Worm (Caenorhabditis elegans) whole organism, L3 larva: Measurements from ENCODE around the gene ttr-5.

Source experiments
- R02D3.7 ChIP-seq: fragments of 150-350 bp; optimal IDR thresholded peaks from 2 replicates; lab custom pipeline; 2014; ENCODE audit warnings: missing biosample characterization, missing genetic modification characterization
- ZK546.5 ChIP-seq: sonication (generic microtip); optimal IDR thresholded peaks from 2 replicates; lab custom pipeline; 2017; ENCODE audit warnings: missing biosample characterization, missing genetic modification characterization
- ama-1 ChIP-seq: fragments of 150-350 bp; optimal IDR thresholded peaks from 2 replicates; lab custom pipeline; 2018
- ceh-16 ChIP-seq: sonication (generic microtip); optimal IDR thresholded peaks from 2 replicates; lab custom pipeline; 2017; ENCODE audit warnings: missing biosample characterization, missing genetic modification characterization
- ceh-9 ChIP-seq: sonication (generic microtip); optimal IDR thresholded peaks from 2 replicates; lab custom pipeline; 2018; ENCODE audit warnings: missing biosample characterization, missing genetic modification characterization
- daf-12 ChIP-seq: fragments of 150-350 bp; optimal IDR thresholded peaks from 2 replicates; lab custom pipeline; 2014; ENCODE audit warnings: missing biosample characterization, missing genetic modification reagents, missing genetic modification characterization
- egl-27 ChIP-seq: sonication (generic microtip); optimal IDR thresholded peaks from 4 replicates; lab custom pipeline; 2017; ENCODE audit warnings: missing biosample characterization, missing genetic modification reagents, missing genetic modification characterization
- elt-1 ChIP-seq: fragments of 150-350 bp; optimal IDR thresholded peaks from 2 replicates; lab custom pipeline; 2014; ENCODE audit warnings: missing biosample characterization, missing genetic modification characterization
- elt-3 ChIP-seq, 3 experiments: fragments of 150-350 bp in 1 of 3; sonication (generic microtip) in 2 of 3; optimal IDR thresholded peaks; 2 replicates in 2 of 3; 4 replicates in 1 of 3; lab custom pipeline; 2014 to 2017; ENCODE audit warnings: missing biosample characterization in 3 of 3, missing genetic modification characterization in 3 of 3
- eor-1 ChIP-seq, 2 experiments: fragments of 150-350 bp; optimal IDR thresholded peaks; 2 replicates each; lab custom pipeline; 2014 to 2018; ENCODE audit warnings: missing biosample characterization in 2 of 2, missing genetic modification characterization in 2 of 2
- fkh-10 ChIP-seq: sonication (generic microtip); optimal IDR thresholded peaks from 2 replicates; lab custom pipeline; 2017; ENCODE audit warnings: missing biosample characterization, missing genetic modification reagents, missing genetic modification characterization
- fkh-2 ChIP-seq: fragments of 150-350 bp; optimal IDR thresholded peaks from 2 replicates; lab custom pipeline; 2014; ENCODE audit warnings: missing biosample characterization, missing genetic modification reagents, missing genetic modification characterization
- hmg-11 ChIP-seq: sonication (generic microtip); optimal IDR thresholded peaks from 2 replicates; lab custom pipeline; 2016; ENCODE audit warnings: missing genetic modification characterization, missing compliant biosample characterization
- jun-1 ChIP-seq: fragments of 150-350 bp; optimal IDR thresholded peaks from 2 replicates; lab custom pipeline; 2014; ENCODE audit warnings: missing biosample characterization, missing genetic modification reagents, missing genetic modification characterization
- lin-15B ChIP-seq: fragments of 150-350 bp; optimal IDR thresholded peaks from 2 replicates; lab custom pipeline; 2014; ENCODE audit warnings: missing biosample characterization, missing genetic modification characterization
- lin-39 ChIP-seq: fragments of 150-350 bp; optimal IDR thresholded peaks from 2 replicates; lab custom pipeline; 2018; ENCODE audit warnings: missing biosample characterization, missing genetic modification reagents, missing genetic modification characterization
- mdl-1 ChIP-seq: fragments of 150-350 bp; optimal IDR thresholded peaks from 2 replicates; lab custom pipeline; 2014; ENCODE audit warnings: missing biosample characterization, missing genetic modification characterization
- mml-1 ChIP-seq: fragments of 150-350 bp; sonication (generic microtip); optimal IDR thresholded peaks from 3 replicates; lab custom pipeline; 2014; ENCODE audit warnings: missing biosample characterization, missing genetic modification characterization
- nfya-1 ChIP-seq: sonication (generic microtip); optimal IDR thresholded peaks from 2 replicates; lab custom pipeline; 2017; ENCODE audit warnings: missing genetic modification characterization, mild to moderate bottlenecking, missing compliant biosample characterization, antibody characterized with exemption, moderate library complexity; ENCODE audit not compliant: insufficient read depth
- nhr-23 ChIP-seq: fragments of 150-350 bp; optimal IDR thresholded peaks from 2 replicates; lab custom pipeline; 2014; ENCODE audit warnings: missing biosample characterization, missing genetic modification reagents, missing genetic modification characterization
- nhr-237 ChIP-seq: fragments of 150-350 bp; optimal IDR thresholded peaks from 2 replicates; lab custom pipeline; 2014; ENCODE audit warnings: missing biosample characterization, missing genetic modification characterization
- nhr-28 ChIP-seq: fragments of 150-350 bp; optimal IDR thresholded peaks from 2 replicates; lab custom pipeline; 2014; ENCODE audit warnings: missing biosample characterization, missing genetic modification characterization
- nhr-43 ChIP-seq: sonication (generic microtip); optimal IDR thresholded peaks from 2 replicates; lab custom pipeline; 2016; ENCODE audit warnings: mild to moderate bottlenecking, missing genetic modification characterization, missing compliant biosample characterization; ENCODE audit not compliant: poor library complexity, severe bottlenecking
- nhr-67 ChIP-seq: fragments of 150-350 bp; optimal IDR thresholded peaks from 2 replicates; lab custom pipeline; 2014; ENCODE audit warnings: missing biosample characterization, missing genetic modification characterization
- nhr-76 ChIP-seq: fragments of 150-350 bp; sonication (generic microtip); optimal IDR thresholded peaks from 5 replicates; lab custom pipeline; 2014; ENCODE audit warnings: missing biosample characterization, missing genetic modification characterization
- pha-4 ChIP-seq: fragments of 150-350 bp; optimal IDR thresholded peaks from 2 replicates; lab custom pipeline; 2014; ENCODE audit warnings: missing biosample characterization, missing genetic modification reagents, missing genetic modification characterization
- pqm-1 ChIP-seq: fragments of 150-350 bp; optimal IDR thresholded peaks from 2 replicates; lab custom pipeline; 2017; ENCODE audit warnings: missing biosample characterization, missing genetic modification characterization, inconsistent platforms
- sea-2 ChIP-seq: fragments of 150-350 bp; sonication (generic microtip); optimal IDR thresholded peaks from 4 replicates; lab custom pipeline; 2014; ENCODE audit warnings: missing biosample characterization, missing genetic modification reagents, missing genetic modification characterization
- skn-1 ChIP-seq: fragments of 150-350 bp; optimal IDR thresholded peaks from 2 replicates; lab custom pipeline; 2014; ENCODE audit warnings: missing biosample characterization, missing genetic modification characterization
- snpc-4 ChIP-seq: fragments of 150-350 bp; optimal IDR thresholded peaks from 2 replicates; lab custom pipeline; 2014; ENCODE audit warnings: missing biosample characterization, missing genetic modification characterization
- tbx-2 ChIP-seq: sonication (generic microtip); optimal IDR thresholded peaks from 2 replicates; lab custom pipeline; 2016; ENCODE audit warnings: mild to moderate bottlenecking, missing genetic modification characterization, missing compliant biosample characterization
- unc-62 ChIP-seq: fragments of 150-350 bp; sonication (generic microtip); optimal IDR thresholded peaks from 4 replicates; lab custom pipeline; 2014; ENCODE audit warnings: missing biosample characterization, missing genetic modification reagents, missing genetic modification characterization

ttr-5 gene

DNA sequence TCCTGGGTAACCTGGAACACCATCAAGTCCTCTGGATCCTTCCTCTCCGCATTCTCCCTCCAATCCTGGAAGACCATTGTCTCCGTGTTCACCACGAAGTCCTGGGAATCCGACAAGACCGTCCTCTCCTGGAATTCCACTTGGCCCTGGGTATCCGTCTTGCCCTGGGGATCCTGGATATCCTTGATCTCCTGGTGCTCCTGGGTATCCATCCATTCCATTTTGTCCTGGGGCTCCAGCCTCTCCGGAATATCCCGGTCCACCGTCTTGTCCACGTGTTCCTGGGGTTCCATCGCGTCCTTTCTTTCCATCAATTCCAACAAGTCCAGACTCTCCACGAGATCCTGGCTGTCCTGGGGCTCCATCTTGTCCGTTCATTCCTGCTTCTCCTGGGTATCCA lies 9.9 kb downstream of the ttr-5 start:
- TF ChIP-seq fkh-2 (no peak), R02D3.7 (tag; lab: Kevin White, UChicago) (no peak), elt-3 (tag; optimal IDR thresholded peaks at IDR 0.05; lab: Kevin White, UChicago) (no peak), ama-1 (lab: Kevin White, UChicago) (no peak), nhr-76 (tag; lab: Kevin White, UChicago) (no peak), elt-1 (no peak), lin-39 (tag; lab: Kevin White, UChicago) (no peak), tbx-2 (no peak), nhr-237 (tag; lab: Kevin White, UChicago) (no peak), nhr-23 (tag; lab: Kevin White, UChicago) (no peak), nhr-28 (no peak), eor-1 (tag; optimal IDR thresholded peaks at IDR 0.05; lab: Kevin White, UChicago) (no peak), pqm-1 (no peak), egl-27 (tag; lab: Kevin White, UChicago) (no peak), fkh-10 (no peak), pha-4 (tag; lab: Kevin White, UChicago) (no peak), hmg-11 (tag; lab: Kevin White, UChicago) (no peak), ceh-16 (tag; lab: Kevin White, UChicago) (no peak), nfya-1 (tag; lab: Kevin White, UChicago) (no peak), snpc-4 (tag; lab: Kevin White, UChicago) (no peak)

DNA sequence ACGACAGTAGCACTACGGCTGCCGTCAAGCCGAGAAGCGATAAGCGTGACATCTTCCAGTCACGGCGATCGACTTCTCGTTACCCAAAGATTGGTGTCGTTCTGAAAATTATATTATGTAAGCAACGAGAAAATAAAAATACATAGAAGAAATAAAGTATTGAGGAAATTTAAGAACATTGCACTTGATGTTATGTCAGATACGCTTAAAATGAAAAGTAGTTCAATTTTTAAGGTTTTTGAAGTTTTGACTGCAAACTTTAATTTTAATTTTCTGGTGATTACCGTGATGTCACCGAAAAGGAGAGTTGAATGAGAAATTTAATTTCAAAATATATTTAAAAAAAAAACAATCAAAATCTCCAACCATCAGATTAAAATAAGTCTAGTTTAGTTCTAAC lies 14.2 kb downstream of the ttr-5 start, which contains the start of gene emb-9:
TSS of gene emb-9 (minus strand) at position 101 of the 400 bp plus-strand sequence.
- TF ChIP-seq mdl-1 (tag; lab: Kevin White, UChicago) = no peak

- TF ChIP-seq mml-1 (tag; lab: Kevin White, UChicago) (no peak), lin-39 (tag; lab: Kevin White, UChicago) (peak; percentile 75)
- TF ChIP-seq, all 47 proteins: peak for 1
Measured at ce11 chrIII:9346114-9346513, 16.0 kb downstream of the ttr-5 start.

DNA sequence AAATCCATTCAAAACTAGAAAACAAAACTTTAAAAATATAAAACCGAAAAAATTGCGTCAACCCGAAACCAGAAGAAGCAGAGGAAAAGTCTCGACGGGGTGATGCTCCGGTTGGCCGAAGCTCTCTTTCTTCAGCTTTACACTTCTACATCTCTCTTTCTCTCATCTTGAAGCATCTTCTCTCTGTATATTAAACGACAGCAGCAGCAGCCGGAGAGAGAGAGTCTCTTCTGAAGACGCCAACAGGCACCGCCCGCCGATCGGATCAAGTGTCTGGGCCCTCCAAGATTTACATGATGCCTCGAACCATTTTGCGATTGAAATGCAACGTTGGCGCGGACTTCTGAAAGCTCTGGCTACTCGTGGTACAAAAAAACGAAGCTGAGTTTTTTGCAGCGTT lies 16.6 kb downstream of the ttr-5 start:
- peak; percentile 32 for TF ChIP-seq nfya-1 (tag; lab: Kevin White, UChicago)
- no peak for TF ChIP-seq hmg-11 (tag; lab: Kevin White, UChicago)

DNA sequence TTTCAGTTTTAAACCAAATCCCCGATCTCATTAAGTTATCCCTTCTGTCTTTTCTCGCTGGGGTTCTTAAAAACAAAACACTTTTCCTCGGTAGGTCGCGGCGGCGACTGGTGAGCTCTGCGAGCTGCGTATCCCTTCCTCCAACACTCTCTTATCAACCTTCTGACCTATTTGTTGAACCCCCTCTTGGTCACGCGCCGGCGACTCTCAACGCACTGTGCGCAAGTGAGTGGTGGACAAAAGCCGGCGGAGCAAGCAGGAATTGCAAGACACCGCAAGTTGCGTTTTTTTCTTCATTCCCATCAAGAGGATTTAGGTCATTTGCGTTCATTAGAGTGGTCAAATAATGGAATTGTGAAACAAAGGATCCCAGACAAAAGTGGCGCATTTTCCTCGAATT lies 23.7 kb downstream of the ttr-5 start:
- TF ChIP-seq nhr-28 (no peak), lin-39 (tag; lab: Kevin White, UChicago) (peak; percentile 42), pha-4 (tag; lab: Kevin White, UChicago) (peak; percentile 69), nfya-1 (tag; lab: Kevin White, UChicago) (peak; percentile 60)

ce11 chrIII:9355412-9355969 lies 25.4 kb downstream of the ttr-5 start, which contains the start of gene chtb-1:
Gene chtb-1, minus strand, starts transcription at chrIII:9355462.
- TF ChIP-seq daf-12 (no peak), snpc-4 (tag; lab: Kevin White, UChicago) (no peak), skn-1 (tag; lab: Kevin White, UChicago) (no peak), sea-2 (no peak), egl-27 (tag; lab: Kevin White, UChicago) (no peak), nhr-67 (tag; lab: Kevin White, UChicago) (no peak), ceh-9 (tag; lab: Kevin White, UChicago) (no peak), unc-62 (no peak), mml-1 (tag; lab: Kevin White, UChicago) (no peak)

ce11 chrIII:9359060-9359459 lies 28.9 kb downstream of the ttr-5 start, which contains the start of gene K04H4.5:
Gene K04H4.5, plus strand, starts transcription at chrIII:9359360.
- TF ChIP-seq lin-39 (tag; lab: Kevin White, UChicago) (no peak), elt-3 (tag; optimal IDR thresholded peaks at IDR 0.05; lab: Kevin White, UChicago) (no peak), ZK546.5 (no peak), jun-1 (tag; lab: Kevin White, UChicago) (no peak), skn-1 (tag; lab: Kevin White, UChicago) (no peak), hmg-11 (tag; lab: Kevin White, UChicago) (no peak), pqm-1 (no peak), lin-15B (tag; lab: Kevin White, UChicago) (no peak), nhr-43 (no peak), nhr-23 (tag; lab: Kevin White, UChicago) (no peak), daf-12 (no peak)
